Worm (Caenorhabditis elegans) whole organism, young adult: Measurements from ENCODE around the gene fbxb-74.

Experiments used
- B0261.1 ChIP-seq: sonication (generic microtip); optimal IDR thresholded peaks from 2 replicates; lab custom pipeline; 2016; ENCODE audit warnings: mild to moderate bottlenecking, missing genetic modification characterization, moderate library complexity, missing compliant biosample characterization
- B0336.3 ChIP-seq: fragments of 200-800 bp; sonication (Bioruptor generic); IDR thresholded peaks from 2 replicates; pipeline ENCODE4 v1.3.6; 2022; ENCODE audit warnings: missing genetic modification characterization, missing compliant biosample characterization
- F23B12.7 ChIP-seq: sonication (generic microtip); optimal IDR thresholded peaks from 2 replicates; lab custom pipeline; 2017; ENCODE audit warnings: missing genetic modification characterization, mild to moderate bottlenecking, missing compliant biosample characterization, antibody characterized with exemption, moderate library complexity; ENCODE audit not compliant: insufficient read depth
- F33H1.4 ChIP-seq: fragments of 200-800 bp; sonication (Bioruptor generic); IDR thresholded peaks from 2 replicates; pipeline ENCODE4 v1.3.6; 2022; ENCODE audit warnings: missing genetic modification reagents, missing genetic modification characterization, missing compliant biosample characterization
- F52B5.7 ChIP-seq: sonication (generic microtip); optimal IDR thresholded peaks from 2 replicates; lab custom pipeline; 2016; ENCODE audit warnings: mild to moderate bottlenecking, missing genetic modification characterization, missing compliant biosample characterization
- F57A8.1 ChIP-seq: fragments of 200-800 bp; sonication (Bioruptor generic); optimal IDR thresholded peaks from 2 replicates; lab custom pipeline; 2018; ENCODE audit warnings: mild to moderate bottlenecking, missing genetic modification characterization, moderate library complexity, missing compliant biosample characterization
- T07F8.4 ChIP-seq: sonication (generic microtip); optimal IDR thresholded peaks from 2 replicates; lab custom pipeline; 2016; ENCODE audit warnings: mild to moderate bottlenecking, missing genetic modification characterization, moderate library complexity, missing compliant biosample characterization
- Y79H2A.3 ChIP-seq: fragments of 200-800 bp; sonication (Bioruptor generic); conservative IDR thresholded peaks from 2 replicates; pipeline ENCODE4 v1.3.6; 2022; ENCODE audit warnings: missing genetic modification reagents, missing genetic modification characterization, missing compliant biosample characterization
- akir-1 ChIP-seq: fragments of 200-800 bp; sonication (Bioruptor generic); optimal IDR thresholded peaks from 2 replicates; lab custom pipeline; 2018; ENCODE audit warnings: mild to moderate bottlenecking, missing genetic modification characterization, moderate library complexity, missing compliant biosample characterization
- athp-1 ChIP-seq: sonication (generic microtip); optimal IDR thresholded peaks from 2 replicates; lab custom pipeline; 2017; ENCODE audit warnings: mild to moderate bottlenecking, missing genetic modification characterization, missing compliant biosample characterization
- cebp-2 ChIP-seq: fragments of 200-800 bp; sonication (Bioruptor generic); IDR thresholded peaks from 2 replicates; pipeline ENCODE4 v1.3.6; 2022; ENCODE audit warnings: missing genetic modification characterization, missing compliant biosample characterization
- dox-1 ChIP-seq: fragments of 200-800 bp; sonication (Bioruptor generic); IDR thresholded peaks from 2 replicates; pipeline ENCODE4 v1.3.6; 2022; ENCODE audit warnings: missing genetic modification reagents, missing genetic modification characterization, missing compliant biosample characterization
- dpff-1 ChIP-seq: sonication (generic microtip); optimal IDR thresholded peaks from 2 replicates; lab custom pipeline; 2017; ENCODE audit warnings: mild to moderate bottlenecking, missing genetic modification characterization, missing compliant biosample characterization
- egl-18 ChIP-seq: fragments of 200-800 bp; sonication (Bioruptor generic); IDR thresholded peaks from 2 replicates; pipeline ENCODE4 v1.3.6; 2022; ENCODE audit warnings: missing genetic modification reagents, missing genetic modification characterization, missing compliant biosample characterization
- ekl-4 ChIP-seq: fragments of 200-800 bp; sonication (Bioruptor generic); IDR thresholded peaks from 2 replicates; pipeline ENCODE4 v1.3.6; 2022; ENCODE audit warnings: missing genetic modification reagents, missing genetic modification characterization, missing compliant biosample characterization
- ets-4 ChIP-seq: fragments of 200-800 bp; sonication (Bioruptor generic); optimal IDR thresholded peaks from 2 replicates; lab custom pipeline; 2018; ENCODE audit warnings: mild to moderate bottlenecking, missing genetic modification characterization, missing compliant biosample characterization
- him-1 ChIP-seq: sonication (generic microtip); optimal IDR thresholded peaks from 2 replicates; lab custom pipeline; 2016; ENCODE audit warnings: missing genotype, missing genetic modification reagents, missing genetic modification characterization, missing compliant biosample characterization
- hlh-26 ChIP-seq: fragments of 200-800 bp; sonication (Bioruptor generic); conservative IDR thresholded peaks from 2 replicates; pipeline ENCODE4 v1.3.6; 2022; ENCODE audit warnings: missing genetic modification reagents, missing genetic modification characterization, missing compliant biosample characterization
- hmg-20 ChIP-seq: fragments of 200-800 bp; sonication (Bioruptor generic); IDR thresholded peaks from 2 replicates; pipeline ENCODE4 v1.3.6; 2022; ENCODE audit warnings: missing genetic modification reagents, missing genetic modification characterization, missing compliant biosample characterization
- hrde-1 ChIP-seq: sonication (generic microtip); optimal IDR thresholded peaks from 2 replicates; lab custom pipeline; 2016; ENCODE audit warnings: missing genetic modification characterization, mild to moderate bottlenecking, missing compliant biosample characterization, moderate library complexity, missing genotype, missing genetic modification reagents, borderline replicate concordance
- hsf-1 ChIP-seq: fragments of 200-800 bp; sonication (Bioruptor generic); IDR thresholded peaks from 2 replicates; pipeline ENCODE4 v1.3.6; 2022; ENCODE audit warnings: missing genetic modification reagents, missing genetic modification characterization, missing compliant biosample characterization
- lin-26 ChIP-seq: fragments of 200-800 bp; sonication (Bioruptor generic); IDR thresholded peaks from 2 replicates; pipeline ENCODE4 v1.3.6; 2022; ENCODE audit warnings: missing genetic modification reagents, missing genetic modification characterization, missing compliant biosample characterization
- lin-35 ChIP-seq, 3 experiments: fragments of 150-350 bp in 2 of 3; sonication (generic microtip) in 1 of 3; optimal IDR thresholded peaks; 2 replicates each; lab custom pipeline; 2014 to 2018; ENCODE audit warnings: missing biosample characterization in 3 of 3, missing genetic modification characterization in 3 of 3, missing genetic modification reagents in 3 of 3
- lin-54 ChIP-seq: fragments of 200-800 bp; sonication (Bioruptor generic); optimal IDR thresholded peaks from 2 replicates; lab custom pipeline; 2018; ENCODE audit warnings: mild to moderate bottlenecking, missing genetic modification characterization, missing compliant biosample characterization
- lir-1 ChIP-seq: fragments of 200-800 bp; sonication (Bioruptor generic); conservative IDR thresholded peaks from 2 replicates; pipeline ENCODE4 v1.3.6; 2022; ENCODE audit warnings: missing genetic modification reagents, missing genetic modification characterization, missing compliant biosample characterization
- madf-6 ChIP-seq: fragments of 200-800 bp; sonication (Bioruptor generic); IDR thresholded peaks from 2 replicates; pipeline ENCODE4 v1.3.6; 2022; ENCODE audit warnings: missing genetic modification reagents, missing genetic modification characterization, missing compliant biosample characterization
- mcd-1 ChIP-seq: fragments of 200-800 bp; sonication (Bioruptor generic); IDR thresholded peaks from 2 replicates; pipeline ENCODE4 v1.3.6; 2022; ENCODE audit warnings: missing genetic modification reagents, missing genetic modification characterization, missing compliant biosample characterization
- mel-28 ChIP-seq: sonication (generic microtip); optimal IDR thresholded peaks from 2 replicates; lab custom pipeline; 2016; ENCODE audit warnings: borderline replicate concordance, mild to moderate bottlenecking, missing genetic modification characterization, missing compliant biosample characterization
- mes-4 ChIP-seq: sonication (generic microtip); optimal IDR thresholded peaks from 2 replicates; lab custom pipeline; 2016; ENCODE audit warnings: missing genotype, missing genetic modification characterization, missing compliant biosample characterization
- nfya-2 ChIP-seq: fragments of 200-800 bp; sonication (Bioruptor generic); IDR thresholded peaks from 2 replicates; pipeline ENCODE4 v1.3.6; 2022; ENCODE audit warnings: missing genetic modification reagents, missing genetic modification characterization, missing compliant biosample characterization
- nhr-179 ChIP-seq: sonication (generic microtip); optimal IDR thresholded peaks from 2 replicates; lab custom pipeline; 2016; ENCODE audit warnings: mild to moderate bottlenecking, missing genetic modification characterization, missing compliant biosample characterization
- nhr-80 ChIP-seq: sonication (generic microtip); optimal IDR thresholded peaks from 2 replicates; lab custom pipeline; 2016; ENCODE audit warnings: missing genetic modification characterization, missing compliant biosample characterization
- rcor-1 ChIP-seq: fragments of 200-800 bp; sonication (Bioruptor generic); IDR thresholded peaks from 2 replicates; pipeline ENCODE4 v1.3.6; 2022; ENCODE audit warnings: missing genetic modification reagents, missing genetic modification characterization, missing compliant biosample characterization
- sdz-38 ChIP-seq: sonication (generic microtip); optimal IDR thresholded peaks from 2 replicates; lab custom pipeline; 2016; ENCODE audit warnings: missing genotype, missing genetic modification characterization, missing compliant biosample characterization
- sea-2 ChIP-seq: fragments of 200-800 bp; sonication (Bioruptor generic); IDR thresholded peaks from 2 replicates; pipeline ENCODE4 v1.3.6; 2022; ENCODE audit warnings: missing genetic modification characterization, missing compliant biosample characterization
- snpc-1.1 ChIP-seq: sonication (generic microtip); optimal IDR thresholded peaks from 2 replicates; lab custom pipeline; 2017; ENCODE audit warnings: missing genetic modification characterization, mild to moderate bottlenecking, missing compliant biosample characterization, antibody characterized with exemption, moderate library complexity, missing genotype, missing genetic modification reagents; ENCODE audit not compliant: insufficient read depth
- snpc-4 ChIP-seq, 5 experiments: fragments of 150-350 bp in 1 of 5; sonication (generic microtip) in 4 of 5; optimal IDR thresholded peaks; 2 replicates each; lab custom pipeline; 2014 to 2018; ENCODE audit warnings: missing genetic modification characterization in 5 of 5, missing biosample characterization in 3 of 5, antibody characterized with exemption in 2 of 5, mild to moderate bottlenecking in 2 of 5, missing compliant biosample characterization in 2 of 5, missing genotype in 2 of 5, moderate library complexity in 2 of 5, missing genetic modification reagents in 1 of 5
- sptf-2 ChIP-seq: fragments of 200-800 bp; sonication (Bioruptor generic); optimal IDR thresholded peaks from 2 replicates; lab custom pipeline; 2018; ENCODE audit warnings: mild to moderate bottlenecking, missing genetic modification characterization, missing compliant biosample characterization
- tbx-9 ChIP-seq: sonication (generic microtip); optimal IDR thresholded peaks from 2 replicates; lab custom pipeline; 2016; ENCODE audit warnings: borderline replicate concordance, missing genetic modification characterization, inconsistent platforms, missing compliant biosample characterization
- unc-62 ChIP-seq: fragments of 150-350 bp; optimal IDR thresholded peaks from 2 replicates; lab custom pipeline; 2014; ENCODE audit warnings: missing biosample characterization, missing genetic modification reagents, missing genetic modification characterization
- xnd-1 ChIP-seq: sonication (generic microtip); optimal IDR thresholded peaks from 2 replicates; lab custom pipeline; 2016; ENCODE audit warnings: missing genotype, missing genetic modification reagents, missing genetic modification characterization, missing compliant biosample characterization
- ztf-18 ChIP-seq: sonication (generic microtip); optimal IDR thresholded peaks from 2 replicates; lab custom pipeline; 2016; ENCODE audit warnings: missing genotype, mild to moderate bottlenecking, missing genetic modification characterization, missing compliant biosample characterization
- ztf-25 ChIP-seq: fragments of 200-800 bp; sonication (Bioruptor generic); IDR thresholded peaks from 2 replicates; pipeline ENCODE4 v1.3.6; 2022; ENCODE audit warnings: missing genetic modification reagents, missing genetic modification characterization, missing compliant biosample characterization

fbxb-74 gene

ce11 chrIV:4449843-4450242 is 10.8 kb upstream of the fbxb-74 start (continued):
- TF ChIP-seq B0336.3 (GFP tag; lab: Robert Waterston, UW) (peak; percentile 72), T07F8.4 (no peak), him-1 (tag; lab: Kevin White, UChicago) (no peak), B0261.1 (no peak), lin-35 (GFP tag; optimal IDR thresholded peaks at IDR 0.05; lab: Kevin White, UChicago) (peak in 1 of 3 experiments; percentile 50), ekl-4 (GFP tag; lab: Robert Waterston, UW) (no peak; the same call in 1 of the 2 replicates), F57A8.1 (GFP tag; lab: Kevin White, UChicago) (no peak), mes-4 (tag; lab: Kevin White, UChicago) (peak; percentile 38), snpc-1.1 (no peak), sdz-38 (tag; lab: Kevin White, UChicago) (no peak), xnd-1 (tag; lab: Kevin White, UChicago) (peak; percentile 2)

- TF ChIP-seq tbx-9 = no peak
- peak; percentile 23; the same call in 1 of the 2 replicates for TF ChIP-seq madf-6 (GFP tag; lab: Robert Waterston, UW)
- no peak for TF ChIP-seq egl-18 (GFP tag; lab: Robert Waterston, UW)
Measured at ce11 chrIV:4449439-4449838, 10.3 kb upstream of the fbxb-74 start, which contains the start of gene R08C7.12. Gene R08C7.12 (plus strand): TSS chrIV:4449739.

- TF ChIP-seq hlh-26 (GFP tag; lab: Robert Waterston, UW) (no peak), dox-1 (GFP tag; lab: Robert Waterston, UW) (no peak), lin-54 (GFP tag; lab: Kevin White, UChicago) (no peak), hsf-1 (GFP tag; lab: Robert Waterston, UW) (no peak), tbx-9 (no peak), athp-1 (tag; lab: Kevin White, UChicago) (no peak), B0261.1 (no peak), rcor-1 (GFP tag; lab: Robert Waterston, UW) (no peak), lir-1 (no peak), snpc-4 (GFP tag; optimal IDR thresholded peaks at IDR 0.05; lab: Kevin White, UChicago) (no peak), snpc-4 (tag; optimal IDR thresholded peaks at IDR 0.05; lab: Kevin White, UChicago) (no peak), mes-4 (tag; lab: Kevin White, UChicago) (no peak), xnd-1 (tag; lab: Kevin White, UChicago) (no peak), Y79H2A.3 (GFP tag; lab: Robert Waterston, UW) (no peak), B0336.3 (GFP tag; lab: Robert Waterston, UW) (no peak), F23B12.7 (tag; lab: Kevin White, UChicago) (no peak), ets-4 (GFP tag; lab: Kevin White, UChicago) (no peak), hmg-20 (no peak), dpff-1 (tag; lab: Kevin White, UChicago) (no peak), F52B5.7 (tag; lab: Kevin White, UChicago) (no peak), hrde-1 (tag; lab: Kevin White, UChicago) (no peak)
Measured at ce11 chrIV:4448343-4448742, 9.3 kb upstream of the fbxb-74 start.

DNA sequence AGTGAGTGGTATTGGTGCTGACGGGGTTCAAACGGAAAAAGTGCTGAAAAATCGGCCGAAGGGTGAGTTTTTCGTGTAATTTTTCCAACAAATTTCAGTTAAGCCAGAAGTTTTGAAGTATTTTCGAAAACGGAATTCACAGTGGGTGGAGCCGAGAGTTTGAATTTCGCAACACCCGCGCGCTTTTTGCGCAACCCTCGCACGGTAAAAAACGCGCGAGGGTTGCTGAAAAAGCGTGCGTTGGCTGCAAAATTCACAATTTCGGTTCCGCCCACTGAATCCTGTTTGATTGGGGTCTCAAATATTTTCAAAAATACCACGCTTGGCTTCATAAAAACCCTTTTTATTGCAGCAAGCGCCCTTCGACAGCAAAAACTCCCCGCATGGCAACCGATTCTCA is 8.3 kb upstream of the fbxb-74 start:
- no peak for TF ChIP-seq ztf-25
- TF ChIP-seq akir-1 (GFP tag; lab: Kevin White, UChicago) = no peak
- no peak for TF ChIP-seq nhr-179 (tag; lab: Kevin White, UChicago)
- no peak for TF ChIP-seq ztf-18 (tag; lab: Kevin White, UChicago)
- no peak for TF ChIP-seq sptf-2 (GFP tag; lab: Kevin White, UChicago)
- TF ChIP-seq cebp-2 (GFP tag; lab: Robert Waterston, UW) = no peak
- no peak for TF ChIP-seq F23B12.7 (tag; lab: Kevin White, UChicago)
- no peak for TF ChIP-seq nfya-2
- peak; percentile 66 for TF ChIP-seq F33H1.4 (GFP tag; lab: Robert Waterston, UW)
- TF ChIP-seq him-1 (tag; lab: Kevin White, UChicago) = no peak
- TF ChIP-seq nhr-80 = no peak
- no peak for TF ChIP-seq sea-2
- TF ChIP-seq lin-26 (GFP tag; lab: Robert Waterston, UW) = peak; percentile 37; the same call in 1 of the 2 replicates
- TF ChIP-seq mcd-1 (GFP tag; lab: Robert Waterston, UW) = 0 out of 2 replicates have a peak, but pooled peaks have one; percentile 42
- TF ChIP-seq mel-28 (tag; lab: Kevin White, UChicago) = no peak
- TF ChIP-seq lin-35 (GFP tag; optimal IDR thresholded peaks at IDR 0.05; lab: Kevin White, UChicago) = no peak
- no peak for TF ChIP-seq unc-62 (GFP tag; lab: Kevin White, UChicago)
